Fruit fly (Drosophila melanogaster) S2 (cell line): Measurements from ENCODE around the gene Tango9.

Source experiments
- CG8478 ChIP-seq: fragments of >200 bp; optimal IDR thresholded peaks from 2 replicates; lab custom pipeline; 2018
- CTCF ChIP-seq, 2 experiments: fragments of >200 bp; optimal IDR thresholded peaks; 2 replicates each; lab custom pipeline; 2018

- no peak for TF ChIP-seq CTCF (optimal IDR thresholded peaks at IDR 0.05; lab: Kevin White, UChicago)
- TF ChIP-seq CG8478 (lab: Kevin White, UChicago): no peak
Observed at dm6 chr3R:11984862-11985261, 10.2 kb upstream of the Tango9 start.
